Worm (Caenorhabditis elegans): ENCODE data around the gene nmy-3.

DNA sequence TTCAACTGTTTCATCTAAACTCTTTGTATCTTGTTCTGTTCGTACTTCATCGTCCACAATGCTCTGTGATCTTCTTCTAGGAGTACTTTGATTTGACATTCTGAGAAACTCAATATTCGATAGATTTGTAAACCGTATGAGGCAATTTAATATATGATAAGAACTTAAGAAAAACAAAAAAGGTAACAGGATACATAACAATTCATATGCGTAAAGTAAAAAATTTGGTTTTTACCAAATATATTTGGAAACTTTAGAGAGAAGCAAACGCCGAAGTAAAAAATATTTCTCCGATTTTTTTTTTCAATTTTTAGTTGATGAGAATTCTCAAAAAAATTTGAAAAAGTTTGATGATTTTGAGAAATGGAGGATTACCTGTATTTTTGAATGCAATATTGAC lies 7.8 kb upstream of the nmy-3 start, which contains the start of gene Y11D7A.19:
- TF ChIP-seq ets-7 (tag; optimal IDR thresholded peaks at IDR 0.05), result no peak
- TF ChIP-seq pes-1 (GFP tag; IDR thresholded peaks at IDR 0.05), result no peak
